Fruit fly (Drosophila melanogaster) whole organism, embryonic: ENCODE results near the gene Cont.

Experiments used
- Antp ChIP-seq: fragments of 200-800 bp; sonication (Bioruptor generic); optimal IDR thresholded peaks from 3 replicates; lab custom pipeline; 2016; ENCODE audit warnings: missing biosample characterization, missing genetic modification characterization
- CG10543 ChIP-seq: fragments of 200-800 bp; sonication (Bioruptor generic); optimal IDR thresholded peaks from 3 replicates; lab custom pipeline; 2017; ENCODE audit warnings: missing biosample characterization, mild to moderate bottlenecking, missing genetic modification characterization, moderate library complexity
- CG13775 ChIP-seq: fragments of 200-800 bp; sonication (Bioruptor generic); optimal IDR thresholded peaks from 3 replicates; lab custom pipeline; 2017; ENCODE audit warnings: missing biosample characterization, mild to moderate bottlenecking, missing genetic modification characterization
- CG14441 ChIP-seq: fragments of 200-800 bp; sonication (Bioruptor generic); IDR thresholded peaks from 2 replicates; pipeline ENCODE4 v1.3.6; 2022; ENCODE audit warnings: missing biosample characterization, missing genetic modification characterization
- CG14710 ChIP-seq: fragments of 200-800 bp; sonication (Bioruptor generic); optimal IDR thresholded peaks from 3 replicates; lab custom pipeline; 2019; ENCODE audit warnings: missing biosample characterization, mild to moderate bottlenecking, missing genetic modification characterization, moderate library complexity
- CG15073 ChIP-seq: fragments of 200-800 bp; sonication (Bioruptor generic); optimal IDR thresholded peaks from 2 replicates; lab custom pipeline; 2016; ENCODE audit warnings: missing biosample characterization, missing genetic modification characterization
- CG17328 ChIP-seq: fragments of 200-800 bp; sonication (Bioruptor generic); IDR thresholded peaks from 2 replicates; pipeline ENCODE4 v1.3.6; 2022; ENCODE audit warnings: missing biosample characterization, missing genetic modification characterization
- CG17829 ChIP-seq: fragments of 200-800 bp; optimal IDR thresholded peaks from 2 replicates; lab custom pipeline; 2019; ENCODE audit warnings: missing biosample characterization, mild to moderate bottlenecking, missing genetic modification characterization, moderate library complexity
- CG2116 ChIP-seq: fragments of 200-800 bp; sonication (Bioruptor generic); optimal IDR thresholded peaks from 3 replicates; lab custom pipeline; 2018; ENCODE audit warnings: missing biosample characterization, mild to moderate bottlenecking, missing genetic modification characterization
- CG32532 ChIP-seq: fragments of 200-800 bp; sonication (Bioruptor generic); IDR thresholded peaks from 2 replicates; pipeline ENCODE4 v1.3.6; 2022; ENCODE audit warnings: missing biosample characterization, missing genetic modification characterization
- CG3281 ChIP-seq: fragments of 200-800 bp; sonication (Bioruptor generic); optimal IDR thresholded peaks from 3 replicates; lab custom pipeline; 2017; ENCODE audit warnings: missing biosample characterization, mild to moderate bottlenecking, missing genetic modification characterization
- CG34224 ChIP-seq: fragments of 200-800 bp; sonication (Bioruptor generic); IDR thresholded peaks from 3 replicates; pipeline ENCODE4 v1.3.6; 2022; ENCODE audit warnings: missing biosample characterization, missing genetic modification characterization; ENCODE audit not compliant: partially characterized antibody
- CG4424 ChIP-seq: fragments of 200-800 bp; sonication (Bioruptor generic); optimal IDR thresholded peaks from 3 replicates; lab custom pipeline; 2016; ENCODE audit warnings: missing biosample characterization, missing genetic modification characterization
- CG7271 ChIP-seq: fragments of 200-800 bp; sonication (Bioruptor generic); optimal IDR thresholded peaks from 2 replicates; lab custom pipeline; 2018; ENCODE audit warnings: missing biosample characterization, mild to moderate bottlenecking, missing genetic modification characterization, moderate library complexity
- CG7786 ChIP-seq: fragments of 200-800 bp; sonication (Bioruptor generic); optimal IDR thresholded peaks from 2 replicates; lab custom pipeline; 2016; ENCODE audit warnings: missing biosample characterization, missing genetic modification characterization
- CG8290 ChIP-seq, 3 experiments: fragments of 200-800 bp; sonication (Bioruptor generic); optimal IDR thresholded peaks; 2 replicates each; lab custom pipeline; 2016 to 2019; ENCODE audit warnings: missing biosample characterization in 3 of 3, missing genetic modification characterization in 3 of 3, mild to moderate bottlenecking in 2 of 3, moderate library complexity in 1 of 3
- Dip2 ChIP-seq: fragments of 200-800 bp; sonication (Bioruptor generic); IDR thresholded peaks from 2 replicates; pipeline ENCODE4 v1.3.6; 2022; ENCODE audit warnings: missing biosample characterization, missing genetic modification characterization
- Dp ChIP-seq: fragments of 200-800 bp; sonication (Bioruptor generic); optimal IDR thresholded peaks from 2 replicates; lab custom pipeline; 2018; ENCODE audit warnings: missing biosample characterization, mild to moderate bottlenecking, missing genetic modification characterization, moderate library complexity
- Eip74EF ChIP-seq, 2 experiments: fragments of 200-800 bp in 1 of 2; fragments of >200 bp in 1 of 2; sonication (Bioruptor generic) in 1 of 2; optimal IDR thresholded peaks; 2 replicates each; lab custom pipeline; 2017 to 2019; ENCODE audit warnings: missing biosample characterization in 2 of 2, missing genetic modification characterization in 2 of 2, mild to moderate bottlenecking in 1 of 2, moderate library complexity in 1 of 2
- GATAe ChIP-seq: fragments of 200-800 bp; sonication (Bioruptor generic); conservative IDR thresholded peaks from 2 replicates; pipeline ENCODE4 v1.3.6; 2022; ENCODE audit warnings: missing biosample characterization, missing genetic modification characterization
- HmgD ChIP-seq: fragments of 200-800 bp; sonication (Bioruptor generic); optimal IDR thresholded peaks from 3 replicates; lab custom pipeline; 2016; ENCODE audit warnings: missing biosample characterization, missing genetic modification characterization
- Hr3 ChIP-seq: fragments of 200-800 bp; sonication (Bioruptor generic); optimal IDR thresholded peaks from 3 replicates; lab custom pipeline; 2016; ENCODE audit warnings: missing biosample characterization, missing genetic modification characterization
- MESR4 ChIP-seq: fragments of 200-800 bp; sonication (Bioruptor generic); optimal IDR thresholded peaks from 2 replicates; lab custom pipeline; 2018; ENCODE audit warnings: missing biosample characterization, mild to moderate bottlenecking, missing genetic modification characterization, moderate library complexity
- Med ChIP-seq: fragments of 200-800 bp; sonication (Bioruptor generic); peaks from one replicate; lab custom pipeline; 2016; ENCODE audit warnings: missing biosample characterization, missing genetic modification characterization, mild to moderate bottlenecking, inconsistent platforms, moderate library complexity
- Mes4 ChIP-seq: fragments of 200-800 bp; sonication (Bioruptor generic); optimal IDR thresholded peaks from 2 replicates; lab custom pipeline; 2016; ENCODE audit warnings: missing biosample characterization, missing genetic modification characterization
- NK7.1 ChIP-seq: fragments of 200-800 bp; sonication (Bioruptor generic); optimal IDR thresholded peaks from 3 replicates; lab custom pipeline; 2016; ENCODE audit warnings: missing biosample characterization, missing genetic modification characterization
- Nf-YB ChIP-seq: fragments of 200-800 bp; sonication (Bioruptor generic); optimal IDR thresholded peaks from 3 replicates; lab custom pipeline; 2019; ENCODE audit warnings: missing biosample characterization, mild to moderate bottlenecking, missing genetic modification characterization, moderate library complexity
- Taf1 ChIP-seq: fragments of 200-800 bp; sonication (Bioruptor generic); IDR thresholded peaks from 2 replicates; pipeline ENCODE4 v1.3.6; 2022; ENCODE audit warnings: missing biosample characterization, missing genetic modification characterization
- Xbp1 ChIP-seq: fragments of 200-800 bp; sonication (Bioruptor generic); optimal IDR thresholded peaks from 3 replicates; lab custom pipeline; 2016; ENCODE audit warnings: missing biosample characterization, mild to moderate bottlenecking, missing genetic modification characterization
- YL-1 ChIP-seq: fragments of 200-800 bp; sonication (Bioruptor generic); optimal IDR thresholded peaks from 3 replicates; lab custom pipeline; 2017; ENCODE audit warnings: missing biosample characterization, mild to moderate bottlenecking, missing genetic modification characterization
- az2 ChIP-seq: fragments of 200-800 bp; sonication (Bioruptor generic); optimal IDR thresholded peaks from 3 replicates; lab custom pipeline; 2016; ENCODE audit warnings: missing biosample characterization, missing genetic modification characterization
- ci ChIP-seq: fragments of 200-800 bp; sonication (Bioruptor generic); IDR thresholded peaks from 3 replicates; pipeline ENCODE4 v1.3.6; 2022; ENCODE audit warnings: missing biosample characterization, missing genetic modification characterization
- ind ChIP-seq: fragments of 200-800 bp; sonication (Bioruptor generic); optimal IDR thresholded peaks from 3 replicates; lab custom pipeline; 2016; ENCODE audit warnings: missing biosample characterization, missing genetic modification characterization
- insv ChIP-seq, 2 experiments: fragments of 200-800 bp; sonication (Bioruptor generic); optimal IDR thresholded peaks; 3 replicates each; lab custom pipeline; 2016 to 2018; ENCODE audit warnings: missing biosample characterization in 2 of 2, missing genetic modification characterization in 2 of 2
- kay ChIP-seq: fragments of 200-800 bp; sonication (Bioruptor generic); optimal IDR thresholded peaks from 2 replicates; lab custom pipeline; 2016; ENCODE audit warnings: missing biosample characterization, missing genetic modification characterization
- lmd ChIP-seq: fragments of 200-800 bp; sonication (Bioruptor generic); IDR thresholded peaks from 2 replicates; pipeline ENCODE4 v1.3.6; 2022; ENCODE audit warnings: missing biosample characterization, missing genetic modification characterization
- maf-S ChIP-seq: fragments of 200-800 bp; sonication (Bioruptor generic); optimal IDR thresholded peaks from 2 replicates; lab custom pipeline; 2016; ENCODE audit warnings: missing biosample characterization, missing genetic modification characterization
- mam ChIP-seq: fragments of 200-800 bp; sonication (Bioruptor generic); optimal IDR thresholded peaks from 3 replicates; lab custom pipeline; 2016; ENCODE audit warnings: missing biosample characterization, missing genetic modification characterization
- nom ChIP-seq: fragments of 200-800 bp; sonication (Bioruptor generic); optimal IDR thresholded peaks from 2 replicates; lab custom pipeline; 2017; ENCODE audit warnings: missing biosample characterization, missing genetic modification characterization, mild to moderate bottlenecking, moderate library complexity, missing genetic modification reagents
- pan ChIP-seq, 4 experiments: fragments of >200 bp in 3 of 4; fragments of 200-800 bp in 1 of 4; sonication (Bioruptor generic) in 1 of 4; optimal IDR thresholded peaks in 3 of 4; IDR thresholded peaks in 1 of 4; 2 replicates each; pipeline versions ENCODE4 v1.3.6 to Lab custom; 2017 to 2022; ENCODE audit warnings: missing biosample characterization in 2 of 4, missing genetic modification characterization in 2 of 4, mixed read lengths in 1 of 4
- prd ChIP-seq, 3 experiments: fragments of >200 bp in 2 of 3; fragments of 200-800 bp in 1 of 3; sonication (Bioruptor generic) in 1 of 3; optimal IDR thresholded peaks in 2 of 3; IDR thresholded peaks in 1 of 3; 2 replicates in 2 of 3; 3 replicates in 1 of 3; pipeline versions ENCODE4 v1.3.6 to Lab custom; 2017 to 2022; ENCODE audit warnings: missing biosample characterization in 1 of 3, missing genetic modification characterization in 1 of 3
- pum ChIP-seq: fragments of 200-800 bp; sonication (Bioruptor generic); optimal IDR thresholded peaks from 2 replicates; lab custom pipeline; 2016; ENCODE audit warnings: missing biosample characterization, missing genetic modification characterization
- shn ChIP-seq: fragments of 200-800 bp; sonication (Bioruptor generic); optimal IDR thresholded peaks from 3 replicates; lab custom pipeline; 2016; ENCODE audit warnings: missing biosample characterization, missing genetic modification characterization
- tin ChIP-seq: fragments of 200-800 bp; sonication (Bioruptor generic); optimal IDR thresholded peaks from 3 replicates; lab custom pipeline; 2016; ENCODE audit warnings: missing biosample characterization, missing genetic modification characterization
- vvl ChIP-seq: fragments of 200-800 bp; sonication (Bioruptor generic); IDR thresholded peaks from 2 replicates; pipeline ENCODE4 v1.3.6; 2022; ENCODE audit warnings: missing biosample characterization, missing genetic modification characterization
- zen ChIP-seq: fragments of 200-800 bp; sonication (Bioruptor generic); optimal IDR thresholded peaks from 3 replicates; lab custom pipeline; 2018; ENCODE audit warnings: missing biosample characterization, mild to moderate bottlenecking, missing genetic modification characterization, moderate library complexity
- zf30C ChIP-seq: fragments of 200-800 bp; sonication (Bioruptor generic); optimal IDR thresholded peaks from 3 replicates; lab custom pipeline; 2018; ENCODE audit warnings: missing biosample characterization, mild to moderate bottlenecking, missing genetic modification characterization
- zfh2 ChIP-seq: fragments of 200-800 bp; sonication (Bioruptor generic); optimal IDR thresholded peaks from 2 replicates; lab custom pipeline; 2016; ENCODE audit warnings: missing biosample characterization, missing genetic modification characterization

Gene Cont

dm6 chr3R:4387490-4387889 lies 6.4 kb downstream of the Cont start, which contains the start of gene tub (continued):
- peak; percentile 47 for TF ChIP-seq CG3281 (GFP tag; lab: Kevin White, UChicago)
- TF ChIP-seq ind (GFP tag; lab: Kevin White, UChicago) = peak; percentile 43
- peak; percentile 23 for TF ChIP-seq CG7786
- TF ChIP-seq shn (GFP tag; lab: Kevin White, UChicago) = peak; percentile 31
- TF ChIP-seq az2 (GFP tag; lab: Kevin White, UChicago) = peak; percentile 35
- peak; percentile 30 for TF ChIP-seq CG8290 (GFP tag; optimal IDR thresholded peaks at IDR 0.05; lab: Kevin White, UChicago)
- TF ChIP-seq CG8290 (tag; optimal IDR thresholded peaks at IDR 0.05; lab: Kevin White, UChicago) = peak in 1 of 2 experiments; percentile 82
- TF ChIP-seq zen (tag; lab: Kevin White, UChicago) = peak; percentile 67
- TF ChIP-seq zfh2 (GFP tag; lab: Kevin White, UChicago) = peak; percentile 25
- peak; percentile 21 for TF ChIP-seq Mes4 (GFP tag; lab: Kevin White, UChicago)
- peak; percentile 35 for TF ChIP-seq Antp (GFP tag; lab: Kevin White, UChicago)
- TF ChIP-seq CG7271 (tag; lab: Kevin White, UChicago) = no peak
- peak; percentile 37 for TF ChIP-seq mam (GFP tag; lab: Kevin White, UChicago)
- peak; percentile 57 for TF ChIP-seq CG17829 (tag; lab: Kevin White, UChicago)
- no peak for TF ChIP-seq Taf1
- TF ChIP-seq CG14441 = peak; percentile 31; the same call in 1 of the 2 replicates
- peak in 1 of 2 experiments; percentile 8 for TF ChIP-seq insv (GFP tag; optimal IDR thresholded peaks at IDR 0.05; lab: Kevin White, UChicago)
- peak; percentile 55; the same call in 1 of the 2 replicates for TF ChIP-seq vvl (GFP tag; lab: Robert Waterston, UW)
- 0 out of 3 replicates have a peak, but pooled peaks have one; percentile 30 for TF ChIP-seq CG34224
- peak; percentile 43; the same call in 1 of the 2 replicates for TF ChIP-seq Dip2 (GFP tag; lab: Robert Waterston, UW)
- TF ChIP-seq CG32532 (GFP tag; lab: Robert Waterston, UW) = peak; percentile 62
- TF ChIP-seq Xbp1 (GFP tag; lab: Kevin White, UChicago) = peak; percentile 63
- TF ChIP-seq lmd (GFP tag; lab: Robert Waterston, UW) = peak; percentile 38; the same call in 1 of the 2 replicates
- TF ChIP-seq YL-1 (GFP tag; lab: Kevin White, UChicago) = peak; percentile 45
- no peak for TF ChIP-seq prd (optimal IDR thresholded peaks at IDR 0.05; lab: Kevin White, UChicago)
- TF ChIP-seq prd (GFP tag; IDR thresholded peaks at IDR 0.05; lab: Robert Waterston, UW) = peak; percentile 41; the same call in 2 of the 3 replicates
- peak; percentile 41 for TF ChIP-seq tin
- peak; percentile 22 for TF ChIP-seq CG10543 (GFP tag; lab: Kevin White, UChicago)
- TF ChIP-seq Dp (GFP tag; lab: Kevin White, UChicago) = peak; percentile 32
- TF ChIP-seq CG2116 = peak; percentile 36
- TF ChIP-seq HmgD (GFP tag; lab: Kevin White, UChicago) = peak; percentile 67
- peak; percentile 12 for TF ChIP-seq pum (GFP tag; lab: Kevin White, UChicago)
- TF ChIP-seq pan (optimal IDR thresholded peaks at IDR 0.05; lab: Kevin White, UChicago) = no peak
- peak in 1 of 2 experiments; percentile 42 for TF ChIP-seq pan (GFP tag; optimal IDR thresholded peaks at IDR 0.05 in 1 of 2, IDR thresholded peaks at IDR 0.05 in 1 of 2)
- TF ChIP-seq Med (GFP tag; lab: Kevin White, UChicago) = peak; percentile 89
- no peak for TF ChIP-seq zf30C (GFP tag; lab: Kevin White, UChicago)
- peak; percentile 36 for TF ChIP-seq kay (GFP tag; lab: Kevin White, UChicago)
- TF ChIP-seq NK7.1 = peak; percentile 8
- peak; percentile 34 for TF ChIP-seq CG4424 (GFP tag; lab: Kevin White, UChicago)
- TF ChIP-seq CG17328 (GFP tag; lab: Robert Waterston, UW) = 0 out of 2 replicates have a peak, but pooled peaks have one; percentile 26
- peak; percentile 12 for TF ChIP-seq maf-S (GFP tag; lab: Kevin White, UChicago)
- no peak for TF ChIP-seq CG15073
- TF ChIP-seq CG13775 (GFP tag; lab: Kevin White, UChicago) = peak; percentile 2
- TF ChIP-seq GATAe (GFP tag; lab: Robert Waterston, UW) = no peak
- peak; percentile 18 for TF ChIP-seq Nf-YB (GFP tag; lab: Kevin White, UChicago)
- peak; percentile 57 for TF ChIP-seq CG14710
- TF ChIP-seq ci = no peak
- TF ChIP-seq MESR4 (GFP tag; lab: Kevin White, UChicago) = peak; percentile 85
- peak; percentile 20 for TF ChIP-seq Hr3
- TF ChIP-seq Eip74EF (GFP tag; optimal IDR thresholded peaks at IDR 0.05; lab: Kevin White, UChicago) = peak in 1 of 2 experiments; percentile 29
- TF ChIP-seq nom = peak; percentile 13
